Fruit fly (Drosophila melanogaster): Measurements from ENCODE around the gene ldbr.

dm6 chr3L:8165436-8165835, 43.8 kb downstream of the ldbr start, which contains the start of gene CG13675:
- TF ChIP-seq br (GFP tag; optimal IDR thresholded peaks at IDR 0.05) = no peak
- TF ChIP-seq Dfd (GFP tag; optimal IDR thresholded peaks at IDR 0.05) = no peak
- no peak for TF ChIP-seq fru (GFP tag; optimal IDR thresholded peaks at IDR 0.05)
- no peak for TF ChIP-seq usp (GFP tag; optimal IDR thresholded peaks at IDR 0.05)
- TF ChIP-seq N (GFP tag; optimal IDR thresholded peaks at IDR 0.05) = no peak

All from whole organism, wandering third instar larva.